Fruit fly (Drosophila melanogaster): ENCODE results near the gene CG1421.

CG1421 gene

dm6 chr2L:21860566-21860965 is 42.2 kb upstream of the CG1421 start:
- TF ChIP-seq lola (GFP tag; optimal IDR thresholded peaks at IDR 0.05) (no peak), Dfd (GFP tag; optimal IDR thresholded peaks at IDR 0.05) (peak; percentile 5)

dm6 chr2L:21863544-21863945 is 39.2 kb upstream of the CG1421 start:
- TF ChIP-seq Vsx2 (GFP tag; optimal IDR thresholded peaks at IDR 0.05; ENCODE audit: partially characterized antibody): no peak
- no peak for TF ChIP-seq HLH106 (tag; optimal IDR thresholded peaks at IDR 0.05)
- no peak for TF ChIP-seq ey (GFP tag; optimal IDR thresholded peaks at IDR 0.05)
- TF ChIP-seq br (GFP tag; optimal IDR thresholded peaks at IDR 0.05): no peak
- TF ChIP-seq rgr (GFP tag; optimal IDR thresholded peaks at IDR 0.05): no peak

- TF ChIP-seq sage (GFP tag; optimal IDR thresholded peaks at IDR 0.05) (peak; percentile 36), tai (GFP tag; optimal IDR thresholded peaks at IDR 0.05) (no peak)
Measured at dm6 chr2L:21866362-21866761, 36.4 kb upstream of the CG1421 start.

dm6 chr2L:21867040-21867981 is 35.5 kb upstream of the CG1421 start:
- peak; percentile 78 for TF ChIP-seq fru (GFP tag; optimal IDR thresholded peaks at IDR 0.05)
- no peak for TF ChIP-seq CrebA (GFP tag; optimal IDR thresholded peaks at IDR 0.05; ENCODE audit: borderline replicate concordance)
- TF ChIP-seq Dif (GFP tag; optimal IDR thresholded peaks at IDR 0.05; ENCODE audit: partially characterized antibody): no peak
- peak; percentile 18 to 76 for TF ChIP-seq foxo (GFP tag; optimal IDR thresholded peaks at IDR 0.05)
- TF ChIP-seq HLH106 (tag; optimal IDR thresholded peaks at IDR 0.05): peak; percentile 67
- peak; percentile 35 for TF ChIP-seq Sp1 (GFP tag; optimal IDR thresholded peaks at IDR 0.05)
- TF ChIP-seq CG32264 (GFP tag; optimal IDR thresholded peaks at IDR 0.05): peak; percentile 11
- TF ChIP-seq Vsx2 (GFP tag; optimal IDR thresholded peaks at IDR 0.05; ENCODE audit: partially characterized antibody): no peak
- no peak for TF ChIP-seq Rel (GFP tag; optimal IDR thresholded peaks at IDR 0.05)
- TF ChIP-seq Rel (tag; optimal IDR thresholded peaks at IDR 0.05): no peak
- no peak for TF ChIP-seq Jra (GFP tag; optimal IDR thresholded peaks at IDR 0.05)
- TF ChIP-seq GATAd (GFP tag; optimal IDR thresholded peaks at IDR 0.05): no peak
- TF ChIP-seq lola (GFP tag; optimal IDR thresholded peaks at IDR 0.05): no peak
- TF ChIP-seq dsf (GFP tag; optimal IDR thresholded peaks at IDR 0.05; ENCODE audit: borderline replicate concordance): no peak
- TF ChIP-seq rgr (GFP tag; optimal IDR thresholded peaks at IDR 0.05): peak; percentile 67
- no peak for TF ChIP-seq Mio (GFP tag; optimal IDR thresholded peaks at IDR 0.05)
- peak; percentile 46 for TF ChIP-seq dmrt93B (GFP tag; optimal IDR thresholded peaks at IDR 0.05)
- no peak for TF ChIP-seq CG9705 (GFP tag; optimal IDR thresholded peaks at IDR 0.05)
- TF ChIP-seq brk (GFP tag; optimal IDR thresholded peaks at IDR 0.05): no peak
- TF ChIP-seq tai (GFP tag; optimal IDR thresholded peaks at IDR 0.05): no peak
- TF ChIP-seq Abd-B (GFP tag; optimal IDR thresholded peaks at IDR 0.05): no peak
- TF ChIP-seq Hr83 (GFP tag; optimal IDR thresholded peaks at IDR 0.05; ENCODE audit: poor library complexity, severe bottlenecking): no peak
- TF ChIP-seq Dfd (GFP tag; optimal IDR thresholded peaks at IDR 0.05): no peak
- TF ChIP-seq Hr78 (GFP tag; optimal IDR thresholded peaks at IDR 0.05): no peak
- TF ChIP-seq sv (GFP tag; optimal IDR thresholded peaks at IDR 0.05): peak; percentile 83
- no peak for TF ChIP-seq Myc (optimal IDR thresholded peaks at IDR 0.05)
- TF ChIP-seq psq (GFP tag; optimal IDR thresholded peaks at IDR 0.05): peak; percentile 65
- no peak for TF ChIP-seq sage (GFP tag; optimal IDR thresholded peaks at IDR 0.05)
- TF ChIP-seq dl (GFP tag; optimal IDR thresholded peaks at IDR 0.05; ENCODE audit: insufficient read depth in 1 of 2, partially characterized antibody in 2 of 2): no peak
- no peak for TF ChIP-seq N (GFP tag; optimal IDR thresholded peaks at IDR 0.05)
- TF ChIP-seq OdsH (GFP tag; optimal IDR thresholded peaks at IDR 0.05): peak; percentile 67
- no peak for TF ChIP-seq usp (GFP tag; optimal IDR thresholded peaks at IDR 0.05)
- TF ChIP-seq woc (GFP tag; optimal IDR thresholded peaks at IDR 0.05): peak; percentile 58
- peak; percentile 80 for TF ChIP-seq ey (GFP tag; optimal IDR thresholded peaks at IDR 0.05)
- no peak for TF ChIP-seq jim (GFP tag; optimal IDR thresholded peaks at IDR 0.05)
- TF ChIP-seq pan (optimal IDR thresholded peaks at IDR 0.05): no peak
- TF ChIP-seq Hnf4 (GFP tag; optimal IDR thresholded peaks at IDR 0.05): peak; percentile 56
- peak; percentile 75 for TF ChIP-seq br (GFP tag; optimal IDR thresholded peaks at IDR 0.05)
- peak; percentile 80 for TF ChIP-seq h (GFP tag; optimal IDR thresholded peaks at IDR 0.05)

All from whole organism, wandering third instar larva.